Fruit fly (Drosophila melanogaster) whole organism, prepupa: Measurements from ENCODE around the gene ebd2.

Experiments used
- Blimp-1 ChIP-seq: fragments of 200-800 bp; sonication (Bioruptor generic); optimal IDR thresholded peaks from 3 replicates; lab custom pipeline; 2017; ENCODE audit warnings: missing biosample characterization, missing genetic modification characterization, mild to moderate bottlenecking, moderate library complexity, missing genetic modification reagents
- CG10669 ChIP-seq: fragments of 200-800 bp; sonication (Bioruptor generic); optimal IDR thresholded peaks from 3 replicates; lab custom pipeline; 2018; ENCODE audit warnings: missing biosample characterization, mild to moderate bottlenecking, missing genetic modification characterization, moderate library complexity
- CG11294 ChIP-seq: fragments of 200-800 bp; sonication (Bioruptor generic); IDR thresholded peaks from 2 replicates; pipeline ENCODE4 v1.3.6; 2022; ENCODE audit warnings: missing biosample characterization, missing genetic modification characterization
- CG15336 ChIP-seq: fragments of 200-800 bp; sonication (Bioruptor generic); IDR thresholded peaks from 2 replicates; pipeline ENCODE4 v1.3.6; 2022; ENCODE audit warnings: missing biosample characterization, missing genetic modification characterization
- CG1621 ChIP-seq: fragments of 200-800 bp; sonication (Bioruptor generic); optimal IDR thresholded peaks from 3 replicates; lab custom pipeline; 2018; ENCODE audit warnings: missing biosample characterization, mild to moderate bottlenecking, missing genetic modification characterization
- CG3032 ChIP-seq: fragments of 200-800 bp; optimal IDR thresholded peaks from 2 replicates; lab custom pipeline; 2019; ENCODE audit warnings: missing biosample characterization, mild to moderate bottlenecking, missing genetic modification characterization, moderate library complexity
- CG31627 ChIP-seq: fragments of 200-800 bp; sonication (Bioruptor generic); optimal IDR thresholded peaks from 3 replicates; lab custom pipeline; 2016; ENCODE audit warnings: missing biosample characterization, missing genetic modification characterization
- CG32006 ChIP-seq: fragments of 200-800 bp; sonication (Bioruptor generic); optimal IDR thresholded peaks from 3 replicates; lab custom pipeline; 2017; ENCODE audit warnings: missing biosample characterization, mild to moderate bottlenecking, missing genetic modification characterization
- CG34406 ChIP-seq: fragments of 200-800 bp; sonication (Bioruptor generic); optimal IDR thresholded peaks from 3 replicates; lab custom pipeline; 2016; ENCODE audit warnings: missing biosample characterization, missing genetic modification characterization
- CG3919 ChIP-seq: fragments of 200-800 bp; sonication (Bioruptor generic); optimal IDR thresholded peaks from 3 replicates; lab custom pipeline; 2016; ENCODE audit warnings: missing biosample characterization, missing genetic modification characterization
- CG4318 ChIP-seq: fragments of 200-800 bp; sonication (Bioruptor generic); optimal IDR thresholded peaks from 3 replicates; lab custom pipeline; 2017; ENCODE audit warnings: missing biosample characterization, mild to moderate bottlenecking, missing genetic modification characterization
- CG6163 ChIP-seq: fragments of 200-800 bp; sonication (Bioruptor generic); IDR thresholded peaks from 3 replicates; pipeline ENCODE4 v1.3.6; 2022; ENCODE audit warnings: missing biosample characterization, missing genetic modification characterization
- CG6276 ChIP-seq: fragments of 200-800 bp; sonication (Bioruptor generic); optimal IDR thresholded peaks from 2 replicates; lab custom pipeline; 2017; ENCODE audit warnings: missing biosample characterization, mild to moderate bottlenecking, missing genetic modification characterization
- CG6792 ChIP-seq: fragments of 200-800 bp; sonication (Bioruptor generic); optimal IDR thresholded peaks from 3 replicates; lab custom pipeline; 2016; ENCODE audit warnings: missing biosample characterization, missing genetic modification characterization
- CG6808 ChIP-seq: fragments of 200-800 bp; sonication (Bioruptor generic); optimal IDR thresholded peaks from 3 replicates; lab custom pipeline; 2017; ENCODE audit warnings: missing biosample characterization, missing genetic modification characterization, mild to moderate bottlenecking, moderate library complexity, missing genetic modification reagents
- CG6854 ChIP-seq: fragments of 200-800 bp; sonication (Bioruptor generic); optimal IDR thresholded peaks from 2 replicates; lab custom pipeline; 2017; ENCODE audit warnings: missing biosample characterization, mild to moderate bottlenecking, missing genetic modification characterization
- CG7368 ChIP-seq: fragments of 200-800 bp; sonication (Bioruptor generic); optimal IDR thresholded peaks from 3 replicates; lab custom pipeline; 2016; ENCODE audit warnings: missing biosample characterization, missing genetic modification characterization
- CG8319 ChIP-seq: fragments of 200-800 bp; sonication (Bioruptor generic); optimal IDR thresholded peaks from 3 replicates; lab custom pipeline; 2016; ENCODE audit warnings: missing biosample characterization, missing genetic modification characterization
- CG8632 ChIP-seq: fragments of 200-800 bp; sonication (Bioruptor generic); optimal IDR thresholded peaks from 3 replicates; lab custom pipeline; 2016; ENCODE audit warnings: missing biosample characterization, missing genetic modification characterization
- CG9139 ChIP-seq: fragments of 200-800 bp; sonication (Bioruptor generic); optimal IDR thresholded peaks from 3 replicates; lab custom pipeline; 2017; ENCODE audit warnings: missing biosample characterization, mild to moderate bottlenecking, missing genetic modification characterization
- Eip75B ChIP-seq: fragments of 200-800 bp; sonication (Bioruptor generic); optimal IDR thresholded peaks from 3 replicates; lab custom pipeline; 2016; ENCODE audit warnings: missing biosample characterization, missing genetic modification characterization
- Eip78C ChIP-seq: fragments of 200-800 bp; sonication (Bioruptor generic); peaks from one replicate; lab custom pipeline; 2016; ENCODE audit warnings: missing biosample characterization, missing genetic modification characterization
- Eip93F ChIP-seq: fragments of 200-800 bp; sonication (Bioruptor generic); optimal IDR thresholded peaks from 2 replicates; lab custom pipeline; 2016; ENCODE audit warnings: missing biosample characterization, mild to moderate bottlenecking, missing genetic modification characterization
- Ets21C ChIP-seq: fragments of 200-800 bp; sonication (Bioruptor generic); optimal IDR thresholded peaks from 3 replicates; lab custom pipeline; 2016; ENCODE audit warnings: missing biosample characterization, missing genetic modification characterization
- Ets96B ChIP-seq: fragments of 200-800 bp; optimal IDR thresholded peaks from 2 replicates; lab custom pipeline; 2019; ENCODE audit warnings: missing biosample characterization, mild to moderate bottlenecking, missing genetic modification characterization, moderate library complexity
- Hr39 ChIP-seq: fragments of 200-800 bp; sonication (Bioruptor generic); optimal IDR thresholded peaks from 2 replicates; lab custom pipeline; 2016; ENCODE audit warnings: missing biosample characterization, missing genetic modification characterization
- Hr4 ChIP-seq: fragments of 200-800 bp; sonication (Bioruptor generic); optimal IDR thresholded peaks from 3 replicates; lab custom pipeline; 2016; ENCODE audit warnings: missing biosample characterization, missing genetic modification characterization
- Lpt ChIP-seq: fragments of 200-800 bp; sonication (Bioruptor generic); optimal IDR thresholded peaks from 3 replicates; lab custom pipeline; 2016; ENCODE audit warnings: missing biosample characterization, missing genetic modification characterization
- Met ChIP-seq: fragments of 200-800 bp; sonication (Bioruptor generic); optimal IDR thresholded peaks from 3 replicates; lab custom pipeline; 2016; ENCODE audit warnings: missing biosample characterization, missing genetic modification characterization
- OdsH ChIP-seq: fragments of 200-800 bp; sonication (Bioruptor generic); optimal IDR thresholded peaks from 3 replicates; lab custom pipeline; 2016; ENCODE audit warnings: missing biosample characterization, missing genetic modification characterization
- Smox ChIP-seq: fragments of 200-800 bp; sonication (Bioruptor generic); optimal IDR thresholded peaks from 3 replicates; lab custom pipeline; 2016; ENCODE audit warnings: missing biosample characterization, missing genetic modification characterization
- Sox14 ChIP-seq: fragments of 200-800 bp; sonication (Bioruptor generic); optimal IDR thresholded peaks from 3 replicates; lab custom pipeline; 2016; ENCODE audit warnings: missing biosample characterization, missing genetic modification characterization
- achi ChIP-seq: fragments of 200-800 bp; sonication (Bioruptor generic); optimal IDR thresholded peaks from 3 replicates; lab custom pipeline; 2016; ENCODE audit warnings: missing biosample characterization, missing genetic modification characterization
- acj6 ChIP-seq: fragments of 200-800 bp; sonication (Bioruptor generic); optimal IDR thresholded peaks from 3 replicates; lab custom pipeline; 2016; ENCODE audit warnings: missing biosample characterization, missing genetic modification characterization
- cyc ChIP-seq: fragments of 200-800 bp; sonication (Bioruptor generic); optimal IDR thresholded peaks from 3 replicates; lab custom pipeline; 2016; ENCODE audit warnings: missing biosample characterization, missing genetic modification characterization
- dac ChIP-seq: fragments of 200-800 bp; sonication (Bioruptor generic); optimal IDR thresholded peaks from 2 replicates; lab custom pipeline; 2017; ENCODE audit warnings: missing biosample characterization, mild to moderate bottlenecking, missing genetic modification characterization
- dsx ChIP-seq: fragments of 200-800 bp; optimal IDR thresholded peaks from 3 replicates; lab custom pipeline; 2019; ENCODE audit warnings: missing biosample characterization, mild to moderate bottlenecking, missing genetic modification characterization, moderate library complexity; ENCODE audit not compliant: poor library complexity, severe bottlenecking
- eg ChIP-seq: fragments of 200-800 bp; sonication (Bioruptor generic); IDR thresholded peaks from 3 replicates; pipeline ENCODE4 v1.3.6; 2022; ENCODE audit warnings: missing biosample characterization, missing genetic modification characterization
- esn ChIP-seq: fragments of 200-800 bp; sonication (Bioruptor generic); optimal IDR thresholded peaks from 2 replicates; lab custom pipeline; 2016; ENCODE audit warnings: missing biosample characterization, mild to moderate bottlenecking, missing genetic modification characterization, moderate library complexity
- fd59A ChIP-seq: fragments of 200-800 bp; sonication (Bioruptor generic); optimal IDR thresholded peaks from 2 replicates; lab custom pipeline; 2017; ENCODE audit warnings: missing biosample characterization, mild to moderate bottlenecking, missing genetic modification characterization, missing genetic modification reagents
- lz ChIP-seq: fragments of 200-800 bp; sonication (Bioruptor generic); optimal IDR thresholded peaks from 3 replicates; lab custom pipeline; 2016; ENCODE audit warnings: missing biosample characterization, missing genetic modification characterization
- net ChIP-seq: fragments of 200-800 bp; sonication (Bioruptor generic); optimal IDR thresholded peaks from 3 replicates; lab custom pipeline; 2016; ENCODE audit warnings: missing biosample characterization, missing genetic modification characterization
- pdm3 ChIP-seq: fragments of 200-800 bp; sonication (Bioruptor generic); optimal IDR thresholded peaks from 3 replicates; lab custom pipeline; 2016; ENCODE audit warnings: missing biosample characterization, missing genetic modification characterization
- salr ChIP-seq, 2 experiments: fragments of 200-800 bp; sonication (Bioruptor generic); optimal IDR thresholded peaks; 3 replicates each; lab custom pipeline; 2016 to 2018; ENCODE audit warnings: missing biosample characterization in 2 of 2, missing genetic modification characterization in 2 of 2, mild to moderate bottlenecking in 1 of 2
- spab ChIP-seq: fragments of 200-800 bp; sonication (Bioruptor generic); optimal IDR thresholded peaks from 2 replicates; lab custom pipeline; 2017; ENCODE audit warnings: missing biosample characterization, mild to moderate bottlenecking, missing genetic modification characterization, missing genetic modification reagents
- svp ChIP-seq: fragments of 200-800 bp; sonication (Bioruptor generic); peaks from one replicate; lab custom pipeline; 2016; ENCODE audit warnings: missing biosample characterization, missing genetic modification characterization
- topi ChIP-seq: fragments of 200-800 bp; sonication (Bioruptor generic); optimal IDR thresholded peaks from 3 replicates; lab custom pipeline; 2016; ENCODE audit warnings: missing biosample characterization, missing genetic modification characterization

Gene ebd2

DNA sequence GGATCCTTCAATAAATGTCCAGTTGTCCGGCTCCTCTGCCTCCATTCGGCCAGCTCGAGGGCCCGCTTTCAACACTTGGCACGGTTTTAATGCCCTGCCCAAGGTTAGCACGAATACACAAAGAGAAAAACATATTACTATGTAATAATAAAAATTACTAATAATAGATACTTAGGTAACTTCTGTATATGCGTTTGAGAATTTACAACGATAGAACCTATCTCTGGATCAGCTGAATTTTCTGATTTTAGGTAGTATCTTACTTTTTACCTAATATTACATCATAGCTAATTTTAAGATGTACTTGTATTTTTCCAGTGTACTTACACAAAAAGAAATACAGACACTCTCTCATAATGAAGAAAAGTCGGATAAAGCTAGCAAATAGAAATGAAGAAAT, 36.6 kb upstream of the ebd2 start:
- TF ChIP-seq pdm3 (GFP tag; lab: Kevin White, UChicago) (no peak), svp (GFP tag; lab: Kevin White, UChicago) (peak; percentile 63), cyc (peak; percentile 2), eg (peak; percentile 23; the same call in 1 of the 3 replicates), Met (peak; percentile 31), esn (GFP tag; lab: Kevin White, UChicago) (peak; percentile 41), Sox14 (GFP tag; lab: Kevin White, UChicago) (no peak), CG32006 (GFP tag; lab: Kevin White, UChicago) (no peak), achi (GFP tag; lab: Kevin White, UChicago) (peak; percentile 9), lz (GFP tag; lab: Kevin White, UChicago) (peak; percentile 10), Eip78C (peak; percentile 53), CG1621 (tag; lab: Kevin White, UChicago) (no peak), OdsH (GFP tag; lab: Kevin White, UChicago) (peak; percentile 16), CG6163 (GFP tag; lab: Robert Waterston, UW) (no peak), CG8632 (GFP tag; lab: Kevin White, UChicago) (peak; percentile 9), acj6 (GFP tag; lab: Kevin White, UChicago) (peak; percentile 22)

DNA sequence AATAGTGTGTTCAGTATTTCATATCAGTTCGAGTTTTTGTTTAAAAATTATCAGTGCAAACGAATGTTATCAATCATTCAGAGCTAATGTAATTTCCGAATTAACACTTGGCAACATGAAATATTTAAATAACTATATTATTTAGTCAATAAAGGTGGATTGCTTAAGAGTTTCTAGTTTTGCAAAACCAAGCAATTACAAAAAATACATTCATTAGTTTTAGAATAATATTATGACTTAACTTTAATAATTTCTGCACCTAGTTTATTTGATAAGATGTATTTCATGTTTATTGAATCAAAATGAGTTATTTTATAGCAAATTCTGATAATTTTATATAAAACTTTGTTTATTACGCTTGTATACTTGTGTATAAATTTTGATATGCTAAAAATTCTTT, 34.4 kb upstream of the ebd2 start:
- no peak for TF ChIP-seq salr (GFP tag; optimal IDR thresholded peaks at IDR 0.05; lab: Kevin White, UChicago)
- no peak for TF ChIP-seq CG3919 (GFP tag; lab: Kevin White, UChicago)
- TF ChIP-seq svp (GFP tag; lab: Kevin White, UChicago), result peak; percentile 17
- TF ChIP-seq Eip78C, result peak; percentile 6

DNA sequence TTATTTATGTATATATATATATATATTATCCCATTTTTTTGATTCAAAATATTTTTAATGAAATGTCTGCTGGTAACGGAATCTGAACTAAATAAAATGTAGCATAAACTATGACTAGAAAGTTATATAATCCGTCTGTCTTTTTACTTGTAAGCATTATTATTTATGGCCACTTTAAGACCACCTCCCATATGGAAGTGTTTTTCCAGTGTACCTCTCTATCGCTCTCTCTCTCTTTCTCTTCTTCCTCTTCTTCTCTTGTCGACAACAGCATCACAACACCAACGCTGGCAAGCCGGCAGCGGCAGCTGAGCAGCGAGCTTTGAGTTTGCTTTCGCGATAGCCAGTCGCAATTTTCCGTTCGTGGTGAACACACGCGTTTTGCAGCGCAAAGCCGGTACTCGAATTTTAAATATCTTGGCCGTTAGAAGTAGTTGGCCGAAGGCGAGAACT, 33.1 kb upstream of the ebd2 start, which contains the start of gene rgn:
Gene rgn, plus strand, starts transcription at position 344 of the 453 bp plus-strand sequence.
- TF ChIP-seq CG34406 (GFP tag; lab: Kevin White, UChicago) (peak; percentile 91), Hr4 (GFP tag; lab: Kevin White, UChicago) (peak; percentile 89), CG9139 (peak; percentile 69), Ets96B (tag; lab: Kevin White, UChicago) (peak; percentile 88), Blimp-1 (GFP tag; lab: Kevin White, UChicago) (peak; percentile 61), CG7368 (GFP tag; lab: Kevin White, UChicago) (peak; percentile 81), CG6276 (peak; percentile 89), CG6792 (GFP tag; lab: Kevin White, UChicago) (peak; percentile 83), net (GFP tag; lab: Kevin White, UChicago) (peak; percentile 87), Ets21C (GFP tag; lab: Kevin White, UChicago) (peak; percentile 54), Eip93F (GFP tag; lab: Kevin White, UChicago) (no peak), CG6163 (GFP tag; lab: Robert Waterston, UW) (peak; percentile 88), CG10669 (GFP tag; lab: Kevin White, UChicago) (peak; percentile 82), CG31627 (GFP tag; lab: Kevin White, UChicago) (peak; percentile 78), Met (peak; percentile 81), dsx (GFP tag; lab: Kevin White, UChicago) (peak; percentile 80), salr (GFP tag; optimal IDR thresholded peaks at IDR 0.05; lab: Kevin White, UChicago) (peak; percentile 61 to 92), fd59A (GFP tag; lab: Kevin White, UChicago) (peak; percentile 74), CG11294 (GFP tag; lab: Robert Waterston, UW) (peak; percentile 68), Hr39 (GFP tag; lab: Kevin White, UChicago) (peak; percentile 83), esn (GFP tag; lab: Kevin White, UChicago) (peak; percentile 87), CG6808 (GFP tag; lab: Kevin White, UChicago) (peak; percentile 75), CG3032 (tag; lab: Kevin White, UChicago) (peak; percentile 87), Sox14 (GFP tag; lab: Kevin White, UChicago) (peak; percentile 84), CG4318 (peak; percentile 91), dac (GFP tag; lab: Kevin White, UChicago) (peak; percentile 81), CG6854 (GFP tag; lab: Kevin White, UChicago) (peak; percentile 62), spab (GFP tag; lab: Kevin White, UChicago) (peak; percentile 84), topi (GFP tag; lab: Kevin White, UChicago) (peak; percentile 75), CG8319 (peak; percentile 81), Eip75B (GFP tag; lab: Kevin White, UChicago) (peak; percentile 78), CG8632 (GFP tag; lab: Kevin White, UChicago) (peak; percentile 91), Lpt (GFP tag; lab: Kevin White, UChicago) (peak; percentile 90), Smox (GFP tag; lab: Kevin White, UChicago) (peak; percentile 74), pdm3 (GFP tag; lab: Kevin White, UChicago) (peak; percentile 83), acj6 (GFP tag; lab: Kevin White, UChicago) (peak; percentile 91), CG15336 (GFP tag; lab: Robert Waterston, UW) (peak; percentile 90)
